Worm (Caenorhabditis elegans) whole organism, late embryonic: ENCODE data around the gene C45H4.21.

ENCODE experiments used
- C38D4.7 ChIP-seq: fragments of 200-800 bp; sonication (Bioruptor generic); optimal IDR thresholded peaks from 2 replicates; lab custom pipeline; 2018; ENCODE audit warnings: mild to moderate bottlenecking, missing genetic modification characterization, moderate library complexity, missing compliant biosample characterization
- K09A11.1 ChIP-seq: sonication (generic microtip); optimal IDR thresholded peaks from 2 replicates; lab custom pipeline; 2017; ENCODE audit warnings: antibody characterized with exemption, mild to moderate bottlenecking, missing genetic modification characterization, missing compliant biosample characterization; ENCODE audit not compliant: insufficient read depth
- ahr-1 ChIP-seq: sonication (generic microtip); optimal IDR thresholded peaks from 2 replicates; lab custom pipeline; 2016; ENCODE audit warnings: missing genetic modification characterization, missing compliant biosample characterization
- ama-1 ChIP-seq: fragments of 150-350 bp; optimal IDR thresholded peaks from 2 replicates; lab custom pipeline; 2014
- elt-2 ChIP-seq: sonication (generic microtip); optimal IDR thresholded peaks from 2 replicates; lab custom pipeline; 2016; ENCODE audit warnings: missing genetic modification reagents, missing genetic modification characterization, missing compliant biosample characterization
- eyg-1 ChIP-seq: sonication (generic microtip); optimal IDR thresholded peaks from 2 replicates; lab custom pipeline; 2016; ENCODE audit warnings: missing genotype, missing genetic modification characterization, missing compliant biosample characterization
- fkh-10 ChIP-seq: fragments of 150-350 bp; optimal IDR thresholded peaks from 2 replicates; lab custom pipeline; 2014; ENCODE audit warnings: missing biosample characterization, missing genetic modification reagents, missing genetic modification characterization
- madf-2 ChIP-seq: sonication (generic microtip); optimal IDR thresholded peaks from 2 replicates; lab custom pipeline; 2017; ENCODE audit warnings: missing genetic modification characterization, missing compliant biosample characterization
- pqm-1 ChIP-seq: sonication (generic microtip); optimal IDR thresholded peaks from 2 replicates; lab custom pipeline; 2016; ENCODE audit warnings: missing genetic modification characterization, missing compliant biosample characterization
- ref-2 ChIP-seq: sonication (generic microtip); optimal IDR thresholded peaks from 2 replicates; lab custom pipeline; 2016; ENCODE audit warnings: missing genetic modification characterization, missing compliant biosample characterization
- rnt-1 ChIP-seq: sonication (generic microtip); optimal IDR thresholded peaks from 2 replicates; lab custom pipeline; 2016; ENCODE audit warnings: missing genetic modification characterization, missing compliant biosample characterization
- tbx-2 ChIP-seq: sonication (generic microtip); optimal IDR thresholded peaks from 2 replicates; lab custom pipeline; 2016; ENCODE audit warnings: missing genetic modification characterization, missing compliant biosample characterization
- tbx-7 ChIP-seq: sonication (generic microtip); optimal IDR thresholded peaks from 2 replicates; lab custom pipeline; 2016; ENCODE audit warnings: missing genotype, missing genetic modification characterization, missing compliant biosample characterization
- unc-42 ChIP-seq: sonication (generic microtip); optimal IDR thresholded peaks from 2 replicates; lab custom pipeline; 2016; ENCODE audit warnings: missing genotype, missing genetic modification characterization, missing compliant biosample characterization

ce11 chrV:2177307-2177764 is 28.0 kb upstream of the C45H4.21 start, which contains the start of gene srbc-17:
- no peak for TF ChIP-seq C38D4.7
- no peak for TF ChIP-seq ama-1
- no peak for TF ChIP-seq pqm-1
- TF ChIP-seq tbx-7 (tag; lab: Kevin White, UChicago), result no peak
- TF ChIP-seq eyg-1 (tag; lab: Kevin White, UChicago), result no peak
- TF ChIP-seq madf-2 (tag; lab: Kevin White, UChicago), result no peak
- TF ChIP-seq K09A11.1 (tag; lab: Kevin White, UChicago), result no peak
- TF ChIP-seq elt-2 (tag; lab: Kevin White, UChicago), result no peak
- TF ChIP-seq rnt-1 (tag; lab: Kevin White, UChicago), result no peak
- TF ChIP-seq unc-42 (tag; lab: Kevin White, UChicago), result no peak
- TF ChIP-seq ahr-1 (tag; lab: Kevin White, UChicago), result no peak
- no peak for TF ChIP-seq ref-2 (tag; lab: Kevin White, UChicago)
- TF ChIP-seq fkh-10 (GFP tag; lab: Kevin White, UChicago), result no peak
- no peak for TF ChIP-seq tbx-2 (tag; lab: Kevin White, UChicago)
